Worm (Caenorhabditis elegans): ENCODE measurements around the gene plpp-1.3.

ce11 chrX:10659508-10659907, 35.6 kb upstream of the plpp-1.3 start:
- TF ChIP-seq nhr-85 (tag): no peak
- no peak for TF ChIP-seq xbp-1 (tag; optimal IDR thresholded peaks at IDR 0.05)
- TF ChIP-seq lin-13 (GFP tag; optimal IDR thresholded peaks at IDR 0.05): no peak
- no peak for TF ChIP-seq elt-2 (tag; optimal IDR thresholded peaks at IDR 0.05)
- TF ChIP-seq lsy-2 (tag; optimal IDR thresholded peaks at IDR 0.05): no peak
- TF ChIP-seq snpc-4 (tag; optimal IDR thresholded peaks at IDR 0.05): no peak
- TF ChIP-seq nhr-20 (tag; optimal IDR thresholded peaks at IDR 0.05): no peak
- no peak for TF ChIP-seq mep-1 (tag; optimal IDR thresholded peaks at IDR 0.05)
- no peak for TF ChIP-seq pqm-1 (tag; optimal IDR thresholded peaks at IDR 0.05)
